Fruit fly (Drosophila melanogaster) whole organism, adult: Measurements from ENCODE around the gene Art8.

Source experiments
- CG33017 ChIP-seq: fragments of 200-800 bp; sonication (Bioruptor generic); optimal IDR thresholded peaks from 2 replicates; lab custom pipeline; 2018; ENCODE audit warnings: missing biosample characterization, mild to moderate bottlenecking, missing genetic modification characterization, moderate library complexity
- CG5204 ChIP-seq: fragments of 200-800 bp; sonication (Bioruptor generic); optimal IDR thresholded peaks from 2 replicates; lab custom pipeline; 2016; ENCODE audit warnings: missing biosample characterization, missing genetic modification characterization
- CG7045 ChIP-seq: fragments of 200-800 bp; sonication (Bioruptor generic); optimal IDR thresholded peaks from 2 replicates; lab custom pipeline; 2017; ENCODE audit warnings: missing biosample characterization, mild to moderate bottlenecking, missing genetic modification characterization
- Clk ChIP-seq: fragments of 200-800 bp; sonication (Bioruptor generic); optimal IDR thresholded peaks from 2 replicates; lab custom pipeline; 2017; ENCODE audit warnings: missing biosample characterization, missing genetic modification characterization
- bab1 ChIP-seq: fragments of 200-800 bp; sonication (Bioruptor generic); optimal IDR thresholded peaks from 3 replicates; lab custom pipeline; 2019; ENCODE audit warnings: missing biosample characterization, mild to moderate bottlenecking, missing genetic modification characterization, moderate library complexity
- cic ChIP-seq: fragments of 200-800 bp; sonication (Bioruptor generic); optimal IDR thresholded peaks from 2 replicates; lab custom pipeline; 2017; ENCODE audit warnings: missing biosample characterization, mild to moderate bottlenecking, missing genetic modification characterization, moderate library complexity
- kay ChIP-seq: fragments of 200-800 bp; sonication (Bioruptor generic); peaks from one replicate; lab custom pipeline; 2016; ENCODE audit warnings: missing biosample characterization, missing genetic modification characterization, borderline replicate concordance
- toe ChIP-seq: fragments of 200-800 bp; sonication (Bioruptor generic); optimal IDR thresholded peaks from 2 replicates; lab custom pipeline; 2016; ENCODE audit warnings: missing biosample characterization, missing genetic modification characterization

dm6 chr2L:10975193-10975592 lies 35.7 kb downstream of the Art8 start, which contains the start of gene abo:
- TF ChIP-seq Clk (no peak), CG7045 (GFP tag; lab: Kevin White, UChicago) (no peak), kay (GFP tag; lab: Kevin White, UChicago) (no peak), CG5204 (GFP tag; lab: Kevin White, UChicago) (no peak), bab1 (GFP tag; lab: Kevin White, UChicago) (no peak), cic (GFP tag; lab: Kevin White, UChicago) (no peak), CG33017 (tag; lab: Kevin White, UChicago) (no peak), toe (GFP tag; lab: Kevin White, UChicago) (no peak)
